Worm (Caenorhabditis elegans) whole organism, L4 larva: ENCODE data around the gene W10G11.19.
A peak's percentile ranks its signal among the peaks of the same experiment; 100 is the strongest.

Experiments
- D1046.2 ChIP-seq: fragments of 200-800 bp; sonication (Bioruptor generic); IDR thresholded peaks from 2 replicates; pipeline ENCODE4 v1.3.6; 2022; ENCODE audit warnings: missing genetic modification characterization, missing compliant biosample characterization
- Y48G9A.11 ChIP-seq: fragments of 200-800 bp; sonication (Bioruptor generic); IDR thresholded peaks from 2 replicates; pipeline ENCODE4 v1.3.6; 2022; ENCODE audit warnings: missing genetic modification reagents, missing genetic modification characterization, missing compliant biosample characterization
- aha-1 ChIP-seq: fragments of 150-350 bp; peaks from one replicate; lab custom pipeline; 2014; ENCODE audit warnings: missing biosample characterization, missing genetic modification characterization
- ama-1 ChIP-seq: fragments of 150-350 bp; optimal IDR thresholded peaks from 2 replicates; lab custom pipeline; 2014; ENCODE audit warnings: inconsistent platforms, mixed read lengths
- arid-1 ChIP-seq: fragments of 200-800 bp; sonication (Bioruptor generic); conservative IDR thresholded peaks from 2 replicates; pipeline ENCODE4 v1.3.6; 2022; ENCODE audit warnings: missing genetic modification reagents, missing genetic modification characterization, missing compliant biosample characterization
- attf-4 ChIP-seq: sonication (generic microtip); optimal IDR thresholded peaks from 3 replicates; lab custom pipeline; 2017; ENCODE audit warnings: missing biosample characterization, missing genetic modification characterization
- ceh-20 ChIP-seq: fragments of 200-800 bp; sonication (Bioruptor generic); IDR thresholded peaks from 2 replicates; pipeline ENCODE4 v1.3.6; 2022; ENCODE audit warnings: missing genetic modification reagents, missing genetic modification characterization, missing compliant biosample characterization
- ceh-32 ChIP-seq: sonication (generic microtip); optimal IDR thresholded peaks from 2 replicates; lab custom pipeline; 2016; ENCODE audit warnings: mild to moderate bottlenecking, missing genetic modification characterization, missing compliant biosample characterization; ENCODE audit not compliant: poor library complexity
- ceh-82 ChIP-seq: sonication (generic microtip); optimal IDR thresholded peaks from 2 replicates; lab custom pipeline; 2017; ENCODE audit warnings: missing biosample characterization, missing genetic modification characterization
- ctbp-1 ChIP-seq: fragments of 200-800 bp; sonication (Bioruptor generic); IDR thresholded peaks from 2 replicates; pipeline ENCODE4 v1.3.6; 2022; ENCODE audit warnings: missing genetic modification reagents, missing genetic modification characterization, missing compliant biosample characterization
- daf-8 ChIP-seq: fragments of 200-800 bp; sonication (Bioruptor generic); IDR thresholded peaks from 2 replicates; pipeline ENCODE4 v1.3.6; 2022; ENCODE audit warnings: missing genetic modification characterization, missing compliant biosample characterization
- dve-1 ChIP-seq: sonication (generic microtip); optimal IDR thresholded peaks from 2 replicates; lab custom pipeline; 2017; ENCODE audit warnings: antibody characterized with exemption, mild to moderate bottlenecking, missing genetic modification characterization, missing compliant biosample characterization; ENCODE audit not compliant: insufficient read depth
- hif-1 ChIP-seq, 2 experiments: sonication (generic microtip); optimal IDR thresholded peaks; 2 replicates each; lab custom pipeline; 2016 to 2017; ENCODE audit warnings: missing compliant biosample characterization in 2 of 2, missing genetic modification characterization in 2 of 2, missing genetic modification reagents in 2 of 2, missing genotype in 2 of 2, mild to moderate bottlenecking in 1 of 2
- hlh-30 ChIP-seq: sonication (generic microtip); optimal IDR thresholded peaks from 2 replicates; lab custom pipeline; 2017; ENCODE audit warnings: antibody characterized with exemption, mild to moderate bottlenecking, missing genetic modification characterization, missing compliant biosample characterization; ENCODE audit not compliant: insufficient read depth
- jun-1 ChIP-seq: fragments of 150-350 bp; optimal IDR thresholded peaks from 2 replicates; lab custom pipeline; 2014; ENCODE audit warnings: missing biosample characterization, missing genetic modification reagents, missing genetic modification characterization
- lin-29 ChIP-seq: fragments of 200-800 bp; sonication (Bioruptor generic); IDR thresholded peaks from 2 replicates; pipeline ENCODE4 v1.3.6; 2022; ENCODE audit warnings: missing genetic modification reagents, missing genetic modification characterization, missing compliant biosample characterization
- lin-38 ChIP-seq: fragments of 200-800 bp; sonication (Bioruptor generic); IDR thresholded peaks from 2 replicates; pipeline ENCODE4 v1.3.6; 2022; ENCODE audit warnings: missing genetic modification reagents, missing genetic modification characterization, missing compliant biosample characterization
- lsy-2 ChIP-seq, 2 experiments: fragments of 150-350 bp in 1 of 2; sonication (generic microtip) in 1 of 2; optimal IDR thresholded peaks; 2 replicates each; lab custom pipeline; 2014 to 2017; ENCODE audit warnings: missing biosample characterization in 2 of 2, missing genetic modification characterization in 2 of 2
- madf-5 ChIP-seq, 2 experiments: fragments of 200-800 bp; sonication (Bioruptor generic); IDR thresholded peaks; 2 replicates each; pipeline ENCODE4 v1.3.6; 2022; ENCODE audit warnings: missing compliant biosample characterization in 2 of 2, missing genetic modification characterization in 2 of 2
- mep-1 ChIP-seq: fragments of 150-350 bp; sonication (generic microtip); optimal IDR thresholded peaks from 3 replicates; lab custom pipeline; 2014; ENCODE audit warnings: missing biosample characterization, missing genetic modification characterization
- mes-2 ChIP-seq: sonication (generic microtip); optimal IDR thresholded peaks from 2 replicates; lab custom pipeline; 2016; ENCODE audit warnings: missing genotype, mild to moderate bottlenecking, missing genetic modification characterization, missing compliant biosample characterization; ENCODE audit not compliant: poor library complexity, severe bottlenecking
- nhr-28 ChIP-seq: fragments of 150-350 bp; optimal IDR thresholded peaks from 2 replicates; lab custom pipeline; 2014; ENCODE audit warnings: missing biosample characterization, missing genetic modification characterization
- nhr-6 ChIP-seq: fragments of 150-350 bp; optimal IDR thresholded peaks from 2 replicates; lab custom pipeline; 2014; ENCODE audit warnings: missing biosample characterization, missing genetic modification characterization
- nhr-77 ChIP-seq: fragments of 150-350 bp; optimal IDR thresholded peaks from 2 replicates; lab custom pipeline; 2014; ENCODE audit warnings: missing biosample characterization, missing genetic modification characterization
- php-3 ChIP-seq: fragments of 200-800 bp; sonication (Bioruptor generic); IDR thresholded peaks from 2 replicates; pipeline ENCODE4 v1.3.6; 2022; ENCODE audit warnings: missing genetic modification reagents, missing genetic modification characterization, missing compliant biosample characterization
- sdz-12 ChIP-seq: fragments of 200-800 bp; sonication (Bioruptor generic); optimal IDR thresholded peaks from 2 replicates; lab custom pipeline; 2018; ENCODE audit warnings: mild to moderate bottlenecking, missing genetic modification characterization, missing compliant biosample characterization
- set-16 ChIP-seq: fragments of 200-800 bp; sonication (Bioruptor generic); IDR thresholded peaks from 2 replicates; pipeline ENCODE4 v1.3.6; 2022; ENCODE audit warnings: missing genetic modification reagents, missing genetic modification characterization, missing compliant biosample characterization
- snpc-1.2 ChIP-seq: fragments of 200-800 bp; sonication (Bioruptor generic); IDR thresholded peaks from 2 replicates; pipeline ENCODE4 v1.3.6; 2022; ENCODE audit warnings: missing genetic modification reagents, missing genetic modification characterization, missing compliant biosample characterization
- tra-1 ChIP-seq: fragments of 200-800 bp; sonication (Bioruptor generic); IDR thresholded peaks from 2 replicates; pipeline ENCODE4 v1.3.6; 2022; ENCODE audit warnings: missing genetic modification reagents, missing genetic modification characterization, missing compliant biosample characterization
- unc-130 ChIP-seq: sonication (generic microtip); optimal IDR thresholded peaks from 2 replicates; lab custom pipeline; 2016; ENCODE audit warnings: missing genetic modification reagents, missing genetic modification characterization, missing compliant biosample characterization
- unc-39 ChIP-seq: sonication (generic microtip); optimal IDR thresholded peaks from 2 replicates; lab custom pipeline; 2017; ENCODE audit warnings: missing biosample characterization, missing genetic modification characterization
- unc-62 ChIP-seq, 3 experiments: fragments of 150-350 bp in 1 of 3; sonication (generic microtip); optimal IDR thresholded peaks in 2 of 3; peaks in 1 of 3; 1 replicate in 1 of 3; 2 replicates in 2 of 3; lab custom pipeline; 2014 to 2017; ENCODE audit warnings: missing biosample characterization in 3 of 3, missing genetic modification characterization in 3 of 3, missing genetic modification reagents in 3 of 3, missing genotype in 1 of 3
- vab-7 ChIP-seq: fragments of 200-800 bp; sonication (Bioruptor generic); IDR thresholded peaks from 2 replicates; pipeline ENCODE4 v1.3.6; 2022; ENCODE audit warnings: missing genetic modification reagents, missing genetic modification characterization, missing compliant biosample characterization
- zfp-2 ChIP-seq: sonication (generic microtip); optimal IDR thresholded peaks from 2 replicates; lab custom pipeline; 2016; ENCODE audit warnings: mild to moderate bottlenecking, missing genetic modification characterization, missing compliant biosample characterization
- zip-11 ChIP-seq: fragments of 200-800 bp; sonication (Bioruptor generic); IDR thresholded peaks from 2 replicates; pipeline ENCODE4 v1.3.6; 2022; ENCODE audit warnings: missing genetic modification characterization, missing compliant biosample characterization

Gene W10G11.19

DNA sequence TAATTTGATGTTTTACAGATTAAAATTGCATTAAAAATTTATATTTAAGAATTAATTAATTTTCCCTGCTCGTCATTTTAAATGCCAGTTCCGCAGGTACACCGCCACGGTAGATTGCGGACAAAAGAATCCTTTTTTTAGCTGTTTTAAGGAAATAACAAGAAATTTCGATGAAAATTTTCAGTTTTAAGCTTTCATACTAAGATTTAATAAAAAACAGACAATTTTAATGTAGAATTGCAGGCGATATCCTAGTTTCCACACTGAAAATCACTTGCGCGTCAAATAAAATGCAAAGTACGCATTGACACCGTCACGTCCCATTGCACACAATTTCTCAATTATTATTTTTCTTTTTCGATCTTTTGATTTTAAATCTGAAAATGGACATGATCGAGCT is 3.0 kb downstream of the W10G11.19 start, which contains the start of gene dnc-3 (continued):
- TF ChIP-seq D1046.2 (GFP tag; lab: Robert Waterston, UW) = no peak
- TF ChIP-seq, all 104 proteins: peak for 14

- TF ChIP-seq aha-1 (no peak), lin-38 (peak; percentile 82)
These were observed 4.2 kb downstream of the W10G11.19 start for ce11 chrII:3554673-3555072.

- TF ChIP-seq nhr-28 (peak; percentile 1), lin-38 (peak; percentile 60), nhr-6 (tag; lab: Kevin White, UChicago) (no peak), attf-4 (tag; lab: Kevin White, UChicago) (no peak)
These were observed 4.8 kb downstream of the W10G11.19 start for ce11 chrII:3555281-3555680.

DNA sequence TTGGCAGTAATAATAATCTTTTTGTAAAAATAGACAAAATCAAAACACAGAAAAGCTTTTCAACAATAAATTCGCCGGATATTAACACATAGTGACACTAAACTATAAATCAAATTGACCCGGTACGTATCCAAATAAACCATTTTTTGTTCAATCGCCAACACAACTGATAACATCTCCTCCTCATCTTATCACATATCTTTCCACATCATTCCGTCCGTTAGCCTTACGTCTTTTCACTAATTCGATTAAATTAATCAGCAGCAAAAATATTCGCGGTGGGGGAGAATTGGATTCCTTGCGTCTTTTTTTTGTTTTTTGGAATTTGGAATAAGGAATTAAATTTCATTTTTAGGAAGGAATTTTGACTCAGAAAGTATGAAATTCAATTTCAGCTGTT is 6.1 kb downstream of the W10G11.19 start:
- no peak for TF ChIP-seq lsy-2 (tag; optimal IDR thresholded peaks at IDR 0.05; lab: Kevin White, UChicago)
- no peak for TF ChIP-seq mep-1 (tag; lab: Kevin White, UChicago)
- TF ChIP-seq zip-11 (GFP tag; lab: Robert Waterston, UW) = no peak
- no peak for TF ChIP-seq unc-130 (GFP tag; lab: Kevin White, UChicago)
- TF ChIP-seq ama-1 = no peak
- TF ChIP-seq ceh-20 (GFP tag; lab: Robert Waterston, UW) = no peak
- no peak for TF ChIP-seq aha-1
- TF ChIP-seq ceh-82 (tag; lab: Kevin White, UChicago) = no peak
- no peak for TF ChIP-seq arid-1 (GFP tag; lab: Robert Waterston, UW)
- TF ChIP-seq snpc-1.2 (GFP tag; lab: Robert Waterston, UW) = no peak
- no peak for TF ChIP-seq ceh-32 (tag; lab: Kevin White, UChicago)
- no peak for TF ChIP-seq hlh-30 (tag; lab: Kevin White, UChicago)
- TF ChIP-seq sdz-12 (GFP tag; lab: Kevin White, UChicago) = no peak
- no peak for TF ChIP-seq lin-38
- no peak for TF ChIP-seq jun-1 (tag; lab: Kevin White, UChicago)

ce11 chrII:3557417-3557816 is 7.0 kb downstream of the W10G11.19 start, which contains the start of gene lgc-45:
TSS of gene lgc-45 (plus strand) at chrII:3557472.
- TF ChIP-seq attf-4 (tag; lab: Kevin White, UChicago) (no peak), unc-62 (GFP tag; optimal IDR thresholded peaks at IDR 0.05 in 1 of 2; lab: Kevin White, UChicago) (peak in 1 of 2 experiments; percentile 52), unc-62 (tag; optimal IDR thresholded peaks at IDR 0.05; lab: Kevin White, UChicago) (no peak), set-16 (peak; percentile 53)

DNA sequence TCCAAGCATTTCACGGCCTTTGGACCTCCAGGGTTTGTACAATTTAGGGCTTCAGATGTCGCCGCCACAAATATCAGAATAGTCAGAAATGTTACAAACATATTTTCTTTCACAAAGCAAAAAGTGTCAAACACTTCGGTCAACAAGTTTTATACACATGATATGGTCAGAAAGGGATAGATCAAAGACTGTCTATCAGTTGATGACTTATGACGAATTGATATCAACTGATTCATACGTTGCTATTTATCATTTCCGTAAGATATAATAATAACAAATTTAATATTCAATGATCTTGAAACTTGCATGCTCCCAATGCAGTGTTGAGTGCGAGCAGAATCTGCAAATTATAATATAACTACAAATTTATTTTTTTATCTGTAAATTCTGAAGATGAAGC is 10.1 kb downstream of the W10G11.19 start, which contains the start of gene W10G11.1:
TSS of gene W10G11.1 (minus strand) at position 101 of the 400 bp plus-strand sequence.
- no peak for TF ChIP-seq tra-1 (GFP tag; lab: Robert Waterston, UW)
- no peak for TF ChIP-seq dve-1 (tag; lab: Kevin White, UChicago)
- no peak for TF ChIP-seq vab-7 (GFP tag; lab: Robert Waterston, UW)
- no peak for TF ChIP-seq unc-130 (GFP tag; lab: Kevin White, UChicago)
- no peak for TF ChIP-seq zfp-2
- TF ChIP-seq zip-11 (GFP tag; lab: Robert Waterston, UW) = no peak
- no peak for TF ChIP-seq hif-1 (tag; optimal IDR thresholded peaks at IDR 0.05; lab: Kevin White, UChicago)
- TF ChIP-seq lin-29 (GFP tag; lab: Robert Waterston, UW) = no peak
- TF ChIP-seq ctbp-1 (GFP tag; lab: Robert Waterston, UW) = no peak
- TF ChIP-seq daf-8 (GFP tag; lab: Robert Waterston, UW) = no peak
- TF ChIP-seq jun-1 (tag; lab: Kevin White, UChicago) = no peak
- TF ChIP-seq mep-1 (tag; lab: Kevin White, UChicago) = no peak
- no peak for TF ChIP-seq Y48G9A.11
- TF ChIP-seq mes-2 (tag; lab: Kevin White, UChicago) = no peak
- no peak for TF ChIP-seq unc-39 (tag; lab: Kevin White, UChicago)
- TF ChIP-seq php-3 (GFP tag; lab: Robert Waterston, UW) = no peak
- TF ChIP-seq madf-5 (GFP tag; IDR thresholded peaks at IDR 0.05; lab: Robert Waterston, UW) = no peak
- no peak for TF ChIP-seq ama-1
- TF ChIP-seq nhr-77 (tag; lab: Kevin White, UChicago) = no peak
